Worm (Caenorhabditis elegans): ENCODE data around the gene Y55F3C.9.

ce11 chrIV:715433-715832 lies 12.6 kb downstream of the Y55F3C.9 start:
- TF ChIP-seq unc-62 (GFP tag; optimal IDR thresholded peaks at IDR 0.05) (no peak), Y67H2A.10 (GFP tag; conservative IDR thresholded peaks at IDR 0.05) (no peak), dox-1 (GFP tag; IDR thresholded peaks at IDR 0.05) (no peak), lin-54 (GFP tag; optimal IDR thresholded peaks at IDR 0.05) (no peak)

Data from whole organism, young adult.